Worm (Caenorhabditis elegans) whole organism, L2 larva: ENCODE data around the gene C49A9.5.
A peak's percentile ranks its signal among the peaks of the same experiment; 100 is the strongest.

ENCODE experiments used
- C34F6.9 ChIP-seq: fragments of 150-350 bp; optimal IDR thresholded peaks from 2 replicates; lab custom pipeline; 2014; ENCODE audit warnings: missing biosample characterization, missing genetic modification characterization
- F13H6.1 ChIP-seq: sonication (generic microtip); optimal IDR thresholded peaks from 2 replicates; lab custom pipeline; 2016; ENCODE audit warnings: missing genetic modification characterization, missing compliant biosample characterization
- R02D3.7 ChIP-seq: fragments of 150-350 bp; optimal IDR thresholded peaks from 2 replicates; lab custom pipeline; 2014; ENCODE audit warnings: missing biosample characterization, missing genetic modification characterization
- Y55F3AM.14 ChIP-seq: fragments of 200-800 bp; sonication (Bioruptor generic); optimal IDR thresholded peaks from 2 replicates; lab custom pipeline; 2018; ENCODE audit warnings: mild to moderate bottlenecking, missing genetic modification characterization, missing compliant biosample characterization
- ZK546.5 ChIP-seq: sonication (generic microtip); optimal IDR thresholded peaks from 2 replicates; lab custom pipeline; 2017; ENCODE audit warnings: missing biosample characterization, missing genetic modification characterization
- alr-1 ChIP-seq: fragments of 150-350 bp; optimal IDR thresholded peaks from 2 replicates; lab custom pipeline; 2014; ENCODE audit warnings: missing biosample characterization, missing genetic modification characterization
- aly-2 ChIP-seq: fragments of 150-350 bp; optimal IDR thresholded peaks from 2 replicates; lab custom pipeline; 2014; ENCODE audit warnings: missing biosample characterization, missing genetic modification characterization
- blmp-1 ChIP-seq: sonication (generic microtip); optimal IDR thresholded peaks from 2 replicates; lab custom pipeline; 2017; ENCODE audit warnings: missing genetic modification characterization, mild to moderate bottlenecking, missing compliant biosample characterization, antibody characterized with exemption, moderate library complexity; ENCODE audit not compliant: insufficient read depth
- ceh-16 ChIP-seq: fragments of 150-350 bp; optimal IDR thresholded peaks from 2 replicates; lab custom pipeline; 2014; ENCODE audit warnings: missing biosample characterization, missing genetic modification characterization
- ceh-82 ChIP-seq: fragments of 150-350 bp; optimal IDR thresholded peaks from 2 replicates; lab custom pipeline; 2014; ENCODE audit warnings: missing biosample characterization, missing genetic modification characterization
- dmd-4 ChIP-seq: sonication (generic microtip); optimal IDR thresholded peaks from 2 replicates; lab custom pipeline; 2017; ENCODE audit warnings: missing biosample characterization, missing genetic modification characterization
- egl-27 ChIP-seq: sonication (generic microtip); optimal IDR thresholded peaks from 3 replicates; lab custom pipeline; 2017; ENCODE audit warnings: missing biosample characterization, missing genetic modification reagents, missing genetic modification characterization
- elt-1 ChIP-seq: fragments of 150-350 bp; optimal IDR thresholded peaks from 2 replicates; lab custom pipeline; 2014; ENCODE audit warnings: missing biosample characterization, missing genetic modification characterization
- elt-3 ChIP-seq: sonication (generic microtip); optimal IDR thresholded peaks from 2 replicates; lab custom pipeline; 2017; ENCODE audit warnings: missing biosample characterization, missing genetic modification characterization
- fos-1 ChIP-seq: fragments of 150-350 bp; optimal IDR thresholded peaks from 2 replicates; lab custom pipeline; 2014; ENCODE audit warnings: missing biosample characterization, missing genetic modification characterization
- gmeb-1 ChIP-seq: fragments of 150-350 bp; optimal IDR thresholded peaks from 2 replicates; lab custom pipeline; 2014; ENCODE audit warnings: missing biosample characterization, missing genetic modification characterization
- lin-11 ChIP-seq: fragments of 150-350 bp; sonication (generic microtip); optimal IDR thresholded peaks from 2 replicates; lab custom pipeline; 2014; ENCODE audit warnings: missing biosample characterization, missing genetic modification characterization, inconsistent platforms, mixed read lengths
- lin-13 ChIP-seq: fragments of 150-350 bp; optimal IDR thresholded peaks from 2 replicates; lab custom pipeline; 2014; ENCODE audit warnings: missing biosample characterization, missing genetic modification reagents, missing genetic modification characterization
- lsy-2 ChIP-seq, 2 experiments: fragments of 150-350 bp in 1 of 2; sonication (generic microtip) in 1 of 2; optimal IDR thresholded peaks; 2 replicates each; lab custom pipeline; 2014 to 2017; ENCODE audit warnings: missing biosample characterization in 2 of 2, missing genetic modification characterization in 2 of 2
- mab-5 ChIP-seq: fragments of 150-350 bp; optimal IDR thresholded peaks from 2 replicates; lab custom pipeline; 2014; ENCODE audit warnings: missing biosample characterization, missing genetic modification characterization
- mbf-1 ChIP-seq: sonication (generic microtip); optimal IDR thresholded peaks from 2 replicates; lab custom pipeline; 2017; ENCODE audit warnings: missing biosample characterization, missing genetic modification characterization
- mdl-1 ChIP-seq, 2 experiments: fragments of 150-350 bp in 1 of 2; sonication (generic microtip) in 1 of 2; optimal IDR thresholded peaks; 2 replicates each; lab custom pipeline; 2017; ENCODE audit warnings: missing biosample characterization in 2 of 2, missing genetic modification characterization in 2 of 2
- nhr-10 ChIP-seq: sonication (generic microtip); optimal IDR thresholded peaks from 2 replicates; lab custom pipeline; 2017; ENCODE audit warnings: missing biosample characterization, missing genetic modification characterization
- nhr-11 ChIP-seq: fragments of 150-350 bp; optimal IDR thresholded peaks from 2 replicates; lab custom pipeline; 2014; ENCODE audit warnings: missing biosample characterization, missing genetic modification characterization
- nhr-12 ChIP-seq: fragments of 150-350 bp; optimal IDR thresholded peaks from 2 replicates; lab custom pipeline; 2014; ENCODE audit warnings: missing biosample characterization, missing genetic modification characterization
- nhr-129 ChIP-seq: fragments of 150-350 bp; optimal IDR thresholded peaks from 2 replicates; lab custom pipeline; 2014; ENCODE audit warnings: missing biosample characterization, missing genetic modification characterization
- nhr-21 ChIP-seq: fragments of 150-350 bp; optimal IDR thresholded peaks from 2 replicates; lab custom pipeline; 2014; ENCODE audit warnings: missing biosample characterization, missing genetic modification characterization
- nhr-23 ChIP-seq: fragments of 150-350 bp; optimal IDR thresholded peaks from 2 replicates; lab custom pipeline; 2014; ENCODE audit warnings: missing biosample characterization, missing genetic modification reagents, missing genetic modification characterization
- nhr-237 ChIP-seq: fragments of 150-350 bp; optimal IDR thresholded peaks from 2 replicates; lab custom pipeline; 2014; ENCODE audit warnings: missing biosample characterization, missing genetic modification characterization
- nhr-25 ChIP-seq: fragments of 150-350 bp; sonication (generic microtip); optimal IDR thresholded peaks from 3 replicates; lab custom pipeline; 2014; ENCODE audit warnings: missing biosample characterization, missing genetic modification characterization
- nhr-6 ChIP-seq: fragments of 150-350 bp; optimal IDR thresholded peaks from 2 replicates; lab custom pipeline; 2014; ENCODE audit warnings: missing biosample characterization, missing genetic modification characterization
- nhr-77 ChIP-seq: fragments of 150-350 bp; optimal IDR thresholded peaks from 2 replicates; lab custom pipeline; 2014; ENCODE audit warnings: missing biosample characterization, missing genetic modification characterization
- peb-1 ChIP-seq: fragments of 150-350 bp; optimal IDR thresholded peaks from 2 replicates; lab custom pipeline; 2014; ENCODE audit warnings: missing biosample characterization, missing genetic modification characterization
- sem-4 ChIP-seq: fragments of 150-350 bp; optimal IDR thresholded peaks from 2 replicates; lab custom pipeline; 2014; ENCODE audit warnings: missing biosample characterization, missing genetic modification reagents, missing genetic modification characterization
- skn-1 ChIP-seq: sonication (generic microtip); optimal IDR thresholded peaks from 2 replicates; lab custom pipeline; 2017; ENCODE audit warnings: missing biosample characterization, missing genetic modification characterization
- sma-9 ChIP-seq, 2 experiments: fragments of 150-350 bp in 1 of 2; sonication (generic microtip) in 1 of 2; optimal IDR thresholded peaks; 2 replicates each; lab custom pipeline; 2014 to 2016; ENCODE audit warnings: missing genetic modification characterization in 2 of 2, mild to moderate bottlenecking in 1 of 2, missing biosample characterization in 1 of 2, missing compliant biosample characterization in 1 of 2, missing genetic modification reagents in 1 of 2, moderate library complexity in 1 of 2
- snpc-4 ChIP-seq: fragments of 150-350 bp; optimal IDR thresholded peaks from 2 replicates; lab custom pipeline; 2014; ENCODE audit warnings: missing biosample characterization, missing genetic modification characterization
- unc-39 ChIP-seq: fragments of 150-350 bp; optimal IDR thresholded peaks from 2 replicates; lab custom pipeline; 2014; ENCODE audit warnings: missing biosample characterization, missing genetic modification characterization
- unc-55 ChIP-seq: fragments of 150-350 bp; sonication (generic microtip); optimal IDR thresholded peaks from 3 replicates; lab custom pipeline; 2014; ENCODE audit warnings: missing biosample characterization, missing genetic modification reagents, missing genetic modification characterization
- zag-1 ChIP-seq: fragments of 150-350 bp; optimal IDR thresholded peaks from 2 replicates; lab custom pipeline; 2014; ENCODE audit warnings: missing biosample characterization, missing genetic modification characterization
- ztf-1 ChIP-seq: fragments of 200-800 bp; sonication (Bioruptor generic); conservative IDR thresholded peaks from 2 replicates; pipeline ENCODE4 v1.3.6; 2022; ENCODE audit warnings: missing genetic modification characterization, missing compliant biosample characterization
- ztf-11 ChIP-seq: sonication (generic microtip); optimal IDR thresholded peaks from 2 replicates; lab custom pipeline; 2017; ENCODE audit warnings: missing biosample characterization, missing genetic modification characterization
- ztf-4 ChIP-seq: fragments of 150-350 bp; optimal IDR thresholded peaks from 2 replicates; lab custom pipeline; 2014; ENCODE audit warnings: missing biosample characterization, missing genetic modification characterization

C49A9.5 gene

ce11 chrIV:6185578-6185977 is 27.9 kb upstream of the C49A9.5 start, which contains the start of gene asp-9:
Gene asp-9 (plus strand): TSS chrIV:6185889.
- TF ChIP-seq fos-1 (tag; lab: Kevin White, UChicago): peak; percentile 48
- TF ChIP-seq skn-1 (tag; lab: Kevin White, UChicago): no peak

ce11 chrIV:6187160-6187559 is 26.3 kb upstream of the C49A9.5 start:
- TF ChIP-seq C34F6.9 (tag; lab: Kevin White, UChicago): no peak
- TF ChIP-seq lin-13 (GFP tag; lab: Kevin White, UChicago): no peak
- no peak for TF ChIP-seq snpc-4
- TF ChIP-seq ceh-82: no peak
- no peak for TF ChIP-seq peb-1
- TF ChIP-seq fos-1 (tag; lab: Kevin White, UChicago): no peak
- TF ChIP-seq ztf-11 (tag; lab: Kevin White, UChicago): no peak
- TF ChIP-seq aly-2 (tag; lab: Kevin White, UChicago): no peak
- TF ChIP-seq lsy-2 (tag; optimal IDR thresholded peaks at IDR 0.05; lab: Kevin White, UChicago): no peak
- TF ChIP-seq lin-11: no peak
- TF ChIP-seq ztf-4 (tag; lab: Kevin White, UChicago): no peak
- TF ChIP-seq egl-27 (tag; lab: Kevin White, UChicago): no peak

- TF ChIP-seq snpc-4 (no peak), sem-4 (no peak), ztf-1 (GFP tag; lab: Robert Waterston, UW) (no peak)
Measured at ce11 chrIV:6200249-6200648, 13.2 kb upstream of the C49A9.5 start.

ce11 chrIV:6201769-6202168 is 11.7 kb upstream of the C49A9.5 start, which contains the start of gene tkr-2:
Gene tkr-2 (plus strand): TSS chrIV:6202069.
- TF ChIP-seq elt-3 (tag; lab: Kevin White, UChicago): no peak
- TF ChIP-seq elt-1 (tag; lab: Kevin White, UChicago): no peak
- no peak for TF ChIP-seq ztf-1 (GFP tag; lab: Robert Waterston, UW)
- TF ChIP-seq gmeb-1 (tag; lab: Kevin White, UChicago): no peak

ce11 chrIV:6206294-6206776 is 7.1 kb upstream of the C49A9.5 start, which contains the start of gene C49A9.10:
Gene C49A9.10 (minus strand): TSS chrIV:6206344.
- TF ChIP-seq skn-1 (tag; lab: Kevin White, UChicago): no peak
- TF ChIP-seq lin-13 (GFP tag; lab: Kevin White, UChicago): peak; percentile 79
- no peak for TF ChIP-seq nhr-129 (tag; lab: Kevin White, UChicago)
- TF ChIP-seq elt-1 (tag; lab: Kevin White, UChicago): no peak
- peak; percentile 6 for TF ChIP-seq Y55F3AM.14
- TF ChIP-seq ZK546.5 (tag; lab: Kevin White, UChicago): no peak
- no peak for TF ChIP-seq nhr-77 (tag; lab: Kevin White, UChicago)
- no peak for TF ChIP-seq ztf-4 (tag; lab: Kevin White, UChicago)
- TF ChIP-seq ztf-1 (GFP tag; lab: Robert Waterston, UW): no peak
- no peak for TF ChIP-seq ceh-82
- TF ChIP-seq C34F6.9 (tag; lab: Kevin White, UChicago): peak; percentile 87
- TF ChIP-seq unc-55: peak; percentile 93
- peak; percentile 42 for TF ChIP-seq fos-1 (tag; lab: Kevin White, UChicago)
- no peak for TF ChIP-seq nhr-237 (tag; lab: Kevin White, UChicago)
- no peak for TF ChIP-seq elt-3 (tag; lab: Kevin White, UChicago)
- TF ChIP-seq dmd-4 (tag; lab: Kevin White, UChicago): no peak
- TF ChIP-seq nhr-21 (tag; lab: Kevin White, UChicago): peak; percentile 69
- TF ChIP-seq F13H6.1 (tag; lab: Kevin White, UChicago): peak; percentile 90
- TF ChIP-seq zag-1 (tag; lab: Kevin White, UChicago): no peak
- TF ChIP-seq ztf-11 (tag; lab: Kevin White, UChicago): no peak
- peak; percentile 97 for TF ChIP-seq gmeb-1 (tag; lab: Kevin White, UChicago)
- no peak for TF ChIP-seq peb-1
- no peak for TF ChIP-seq mbf-1 (tag; lab: Kevin White, UChicago)
- no peak for TF ChIP-seq nhr-23 (tag; lab: Kevin White, UChicago)
- TF ChIP-seq aly-2 (tag; lab: Kevin White, UChicago): no peak
- peak; percentile 14 for TF ChIP-seq nhr-10
- TF ChIP-seq alr-1: no peak
- TF ChIP-seq lsy-2 (tag; optimal IDR thresholded peaks at IDR 0.05; lab: Kevin White, UChicago): peak; percentile 83 to 90
- TF ChIP-seq nhr-25 (tag; lab: Kevin White, UChicago): peak; percentile 82
- TF ChIP-seq nhr-6: peak; percentile 21
- peak; percentile 71 for TF ChIP-seq snpc-4
- TF ChIP-seq mdl-1 (tag; optimal IDR thresholded peaks at IDR 0.05; lab: Kevin White, UChicago): no peak
- no peak for TF ChIP-seq nhr-11 (tag; lab: Kevin White, UChicago)
- TF ChIP-seq unc-39: no peak
- no peak for TF ChIP-seq nhr-12 (tag; lab: Kevin White, UChicago)
- peak; percentile 94 for TF ChIP-seq sma-9 (GFP tag; optimal IDR thresholded peaks at IDR 0.05; lab: Kevin White, UChicago)
- TF ChIP-seq sma-9 (tag; optimal IDR thresholded peaks at IDR 0.05; lab: Kevin White, UChicago): no peak
- no peak for TF ChIP-seq ceh-16 (tag; lab: Kevin White, UChicago)
- TF ChIP-seq blmp-1 (tag; lab: Kevin White, UChicago): peak; percentile 22
- TF ChIP-seq egl-27 (tag; lab: Kevin White, UChicago): no peak
- peak; percentile 67 for TF ChIP-seq R02D3.7
- peak; percentile 81 for TF ChIP-seq mab-5 (tag; lab: Kevin White, UChicago)
